Worm (Caenorhabditis elegans): ENCODE data around the gene nspb-8.

- TF ChIP-seq ztf-11 (tag; optimal IDR thresholded peaks at IDR 0.05) (no peak), lin-39 (tag; optimal IDR thresholded peaks at IDR 0.05) (no peak), nhr-237 (tag; optimal IDR thresholded peaks at IDR 0.05) (no peak), unc-62 (GFP tag; optimal IDR thresholded peaks at IDR 0.05) (no peak), lin-15B (tag; optimal IDR thresholded peaks at IDR 0.05) (no peak), nhr-77 (tag; optimal IDR thresholded peaks at IDR 0.05) (no peak), snpc-4 (tag; optimal IDR thresholded peaks at IDR 0.05) (no peak), fos-1 (tag; optimal IDR thresholded peaks at IDR 0.05) (no peak)
Observed at ce11 chrII:14609297-14609937, 29.0 kb upstream of the nspb-8 start.

All from whole organism, L3 larva.